Fruit fly (Drosophila melanogaster): ENCODE measurements around the gene kni.

DNA sequence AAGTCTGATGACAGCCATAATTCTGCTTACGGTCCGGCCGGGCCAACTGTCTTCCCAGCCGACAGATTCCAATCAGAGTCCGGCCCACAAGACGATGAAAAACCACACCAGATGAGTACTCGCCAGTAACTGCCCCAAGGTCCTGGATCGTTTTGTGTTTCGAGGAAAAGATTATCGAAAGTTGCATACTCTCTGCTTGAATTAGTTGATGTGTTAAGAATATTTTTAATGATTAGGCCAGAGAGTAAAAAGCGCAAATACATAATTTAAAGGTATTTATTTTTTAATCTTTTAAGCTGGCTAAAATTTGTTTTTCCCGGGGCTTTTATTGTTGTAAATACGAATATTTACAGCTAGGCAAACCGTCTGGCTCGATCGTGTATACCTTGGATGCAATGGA, 22.8 kb downstream of the kni start:
- TF ChIP-seq CTCF (optimal IDR thresholded peaks at IDR 0.05) (no peak), CG8478 (optimal IDR thresholded peaks at IDR 0.05) (no peak)

All from S2 (cell line).